Worm (Caenorhabditis elegans): ENCODE measurements around the gene gcc-2.

ce11 chrIII:9720191-9720590 lies 41.8 kb downstream of the gcc-2 start, which contains the start of gene ncx-7:
- no peak for TF ChIP-seq lin-11 (tag; optimal IDR thresholded peaks at IDR 0.05)
- TF ChIP-seq gmeb-2 (tag; optimal IDR thresholded peaks at IDR 0.05): no peak
- no peak for TF ChIP-seq nfya-1 (tag; optimal IDR thresholded peaks at IDR 0.05)
- TF ChIP-seq pha-4 (tag; optimal IDR thresholded peaks at IDR 0.05): no peak
- TF ChIP-seq pqm-1 (tag; optimal IDR thresholded peaks at IDR 0.05): no peak
- no peak for TF ChIP-seq T23F11.4 (GFP tag; optimal IDR thresholded peaks at IDR 0.05)
